Worm (Caenorhabditis elegans) whole organism, L4/young adult: Measurements from ENCODE around the gene col-102.
A peak's percentile ranks its signal among the peaks of the same experiment; 100 is the strongest.

Experiments
- W03F9.2 ChIP-seq: fragments of 150-350 bp; optimal IDR thresholded peaks from 2 replicates; lab custom pipeline; 2014; ENCODE audit warnings: missing biosample characterization, missing genetic modification characterization
- him-1 ChIP-seq: sonication (generic microtip); optimal IDR thresholded peaks from 2 replicates; lab custom pipeline; 2016; ENCODE audit warnings: missing genotype, missing genetic modification reagents, missing genetic modification characterization, missing compliant biosample characterization

DNA sequence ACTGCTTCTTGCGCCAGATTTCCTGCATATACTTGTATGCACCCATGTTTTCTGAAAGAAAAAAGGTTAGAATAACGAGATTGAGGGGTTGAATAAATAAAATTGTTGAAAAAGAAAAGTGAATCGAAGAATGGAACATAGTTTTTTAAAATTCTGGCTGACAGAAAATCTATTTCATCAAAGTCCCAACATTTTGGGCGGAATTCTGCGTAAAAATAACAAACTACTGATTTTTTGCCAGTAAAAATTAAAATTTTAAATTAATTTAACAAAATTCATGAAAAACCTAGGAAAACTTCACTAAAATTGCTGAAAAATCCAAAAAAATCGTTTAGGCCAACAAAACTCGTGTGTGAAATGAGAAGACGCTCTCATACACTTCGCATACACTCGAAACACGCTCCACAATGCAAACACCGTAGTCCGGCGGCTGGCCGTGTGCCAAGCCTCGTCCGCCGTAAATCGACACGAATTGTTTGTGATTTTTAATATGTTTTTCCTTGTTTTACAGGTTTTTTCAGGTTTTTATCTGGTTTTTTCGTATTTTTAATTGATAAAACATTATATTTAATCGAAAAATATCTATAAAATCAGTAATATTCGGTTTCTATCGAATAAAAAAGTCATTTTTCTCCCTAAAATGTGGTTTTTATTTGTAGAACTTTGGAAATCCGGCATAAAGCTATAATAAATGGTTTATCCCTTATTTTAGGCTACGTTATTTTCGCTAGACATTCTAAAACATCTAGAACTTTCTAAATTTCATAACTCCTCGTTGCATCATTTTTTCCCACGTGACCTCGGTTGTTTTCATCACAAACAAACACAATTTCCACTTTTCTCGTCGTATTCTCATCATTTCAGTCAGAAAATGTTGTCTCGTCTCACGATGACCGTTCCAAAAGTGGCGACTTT is 50.5 kb downstream of the col-102 start, which contains the start of the genes rpl-15 and K11H12.8:
- TF ChIP-seq him-1 (tag; lab: Kevin White, UChicago) (peak; percentile 100), W03F9.2 (tag; lab: Kevin White, UChicago) (peak; percentile 99)
